Worm (Caenorhabditis elegans) whole organism, young adult: ENCODE data around the gene nhr-154.

ENCODE experiments used
- F55B11.4 ChIP-seq: sonication (generic microtip); optimal IDR thresholded peaks from 2 replicates; lab custom pipeline; 2016; ENCODE audit warnings: missing compliant biosample characterization, missing genetic modification characterization, borderline replicate concordance; ENCODE audit not compliant: insufficient read depth
- ztf-22 ChIP-seq: fragments of 200-800 bp; sonication (Bioruptor generic); optimal IDR thresholded peaks from 2 replicates; lab custom pipeline; 2018; ENCODE audit warnings: mild to moderate bottlenecking, missing genetic modification characterization, moderate library complexity, missing compliant biosample characterization

DNA sequence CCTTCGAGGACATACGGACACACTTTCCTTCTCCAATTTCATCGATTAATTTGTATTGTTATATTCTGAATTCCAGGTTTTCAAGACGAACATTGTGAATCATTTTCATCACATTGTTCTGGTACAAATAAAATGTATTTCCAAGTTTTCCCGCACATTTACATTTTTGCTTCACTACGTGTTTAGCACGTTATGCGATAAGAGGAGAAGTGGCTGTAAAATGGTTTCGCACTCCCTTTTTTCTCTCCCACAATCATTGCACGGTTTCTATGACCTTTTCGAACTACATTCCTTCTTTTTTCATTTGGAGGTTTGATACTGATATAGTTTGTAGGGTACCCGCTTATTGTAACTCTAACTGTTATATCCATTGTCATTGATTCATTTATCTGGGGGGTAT lies 12.6 kb downstream of the nhr-154 start:
- TF ChIP-seq ztf-22 (GFP tag; lab: Kevin White, UChicago) (no peak), F55B11.4 (tag; lab: Kevin White, UChicago) (no peak)
